Fruit fly (Drosophila melanogaster) whole organism, embryonic: ENCODE data around the gene CG10341.

ENCODE experiments used
- B-H1 ChIP-seq: fragments of 200-800 bp; sonication (Bioruptor generic); IDR thresholded peaks from 3 replicates; pipeline ENCODE4 v1.3.6; 2022; ENCODE audit warnings: missing biosample characterization, missing genetic modification characterization
- CG11696 ChIP-seq: fragments of 200-800 bp; sonication (Bioruptor generic); IDR thresholded peaks from 2 replicates; pipeline ENCODE4 v1.3.6; 2022; ENCODE audit warnings: missing biosample characterization, missing genetic modification characterization
- CG12104 ChIP-seq: fragments of 200-800 bp; sonication (Bioruptor generic); optimal IDR thresholded peaks from 3 replicates; lab custom pipeline; 2016; ENCODE audit warnings: missing biosample characterization, missing genetic modification characterization
- CG12942 ChIP-seq: fragments of 200-800 bp; sonication (Bioruptor generic); optimal IDR thresholded peaks from 3 replicates; lab custom pipeline; 2016; ENCODE audit warnings: missing biosample characterization, missing genetic modification characterization
- CG15011 ChIP-seq: fragments of 200-800 bp; sonication (Bioruptor generic); optimal IDR thresholded peaks from 3 replicates; lab custom pipeline; 2018; ENCODE audit warnings: missing biosample characterization, mild to moderate bottlenecking, missing genetic modification characterization
- CG1529 ChIP-seq: fragments of 200-800 bp; sonication (Bioruptor generic); optimal IDR thresholded peaks from 3 replicates; lab custom pipeline; 2018; ENCODE audit warnings: missing biosample characterization, missing genetic modification characterization
- CG15696 ChIP-seq: fragments of 200-800 bp; sonication (Bioruptor generic); optimal IDR thresholded peaks from 2 replicates; lab custom pipeline; 2019; ENCODE audit warnings: missing biosample characterization, mild to moderate bottlenecking, missing genetic modification characterization, moderate library complexity
- CG1602 ChIP-seq: fragments of 200-800 bp; sonication (Bioruptor generic); optimal IDR thresholded peaks from 3 replicates; lab custom pipeline; 2016; ENCODE audit warnings: missing biosample characterization, missing genetic modification characterization
- CG17568 ChIP-seq: fragments of 200-800 bp; sonication (Bioruptor generic); optimal IDR thresholded peaks from 2 replicates; lab custom pipeline; 2018; ENCODE audit warnings: missing biosample characterization, mild to moderate bottlenecking, missing genetic modification characterization, moderate library complexity
- CG18011 ChIP-seq: fragments of 200-800 bp; sonication (Bioruptor generic); optimal IDR thresholded peaks from 2 replicates; lab custom pipeline; 2017; ENCODE audit warnings: missing biosample characterization, missing genetic modification characterization, mild to moderate bottlenecking, moderate library complexity, missing genotype
- CG30403 ChIP-seq: fragments of 200-800 bp; sonication (Bioruptor generic); optimal IDR thresholded peaks from 3 replicates; lab custom pipeline; 2016; ENCODE audit warnings: missing biosample characterization, missing genetic modification characterization
- CG31441 ChIP-seq: fragments of 200-800 bp; sonication (Bioruptor generic); IDR thresholded peaks from 2 replicates; pipeline ENCODE4 v1.3.6; 2022; ENCODE audit warnings: missing biosample characterization, missing genetic modification characterization
- CG8281 ChIP-seq: fragments of 200-800 bp; sonication (Bioruptor generic); optimal IDR thresholded peaks from 2 replicates; lab custom pipeline; 2018; ENCODE audit warnings: missing biosample characterization, mild to moderate bottlenecking, missing genetic modification characterization, moderate library complexity
- CG8290 ChIP-seq, 3 experiments: fragments of 200-800 bp; sonication (Bioruptor generic); optimal IDR thresholded peaks; 2 replicates each; lab custom pipeline; 2016 to 2019; ENCODE audit warnings: missing biosample characterization in 3 of 3, missing genetic modification characterization in 3 of 3, mild to moderate bottlenecking in 2 of 3, moderate library complexity in 1 of 3
- CG9215 ChIP-seq: fragments of 200-800 bp; sonication (Bioruptor generic); IDR thresholded peaks from 2 replicates; pipeline ENCODE4 v1.3.6; 2022; ENCODE audit warnings: missing biosample characterization, missing genetic modification characterization
- Camta ChIP-seq: fragments of 200-800 bp; sonication (Bioruptor generic); optimal IDR thresholded peaks from 2 replicates; lab custom pipeline; 2016; ENCODE audit warnings: missing biosample characterization, missing genetic modification characterization
- Dfd ChIP-seq, 2 experiments: fragments of >200 bp; optimal IDR thresholded peaks; 2 replicates each; lab custom pipeline; 2017; ENCODE audit warnings: missing biosample characterization in 2 of 2, missing genetic modification characterization in 2 of 2
- Dp ChIP-seq: fragments of 200-800 bp; sonication (Bioruptor generic); optimal IDR thresholded peaks from 2 replicates; lab custom pipeline; 2018; ENCODE audit warnings: missing biosample characterization, mild to moderate bottlenecking, missing genetic modification characterization, moderate library complexity
- HLH3B ChIP-seq: fragments of 200-800 bp; sonication (Bioruptor generic); IDR thresholded peaks from 2 replicates; pipeline ENCODE4 v1.3.6; 2022; ENCODE audit warnings: missing biosample characterization, missing genetic modification characterization
- Hand ChIP-seq: fragments of 200-800 bp; sonication (Bioruptor generic); optimal IDR thresholded peaks from 2 replicates; lab custom pipeline; 2017; ENCODE audit warnings: mild to moderate bottlenecking, missing biosample characterization, missing genetic modification reagents, missing genetic modification characterization
- Lim3 ChIP-seq: fragments of 200-800 bp; sonication (Bioruptor generic); IDR thresholded peaks from 2 replicates; pipeline ENCODE4 v1.3.6; 2022; ENCODE audit warnings: missing biosample characterization, missing genetic modification characterization
- MESR4 ChIP-seq: fragments of 200-800 bp; sonication (Bioruptor generic); optimal IDR thresholded peaks from 2 replicates; lab custom pipeline; 2018; ENCODE audit warnings: missing biosample characterization, mild to moderate bottlenecking, missing genetic modification characterization, moderate library complexity
- Max ChIP-seq: fragments of 200-800 bp; sonication (Bioruptor generic); optimal IDR thresholded peaks from 2 replicates; lab custom pipeline; 2016; ENCODE audit warnings: missing biosample characterization, mild to moderate bottlenecking, missing genetic modification characterization
- Nf-YC ChIP-seq: fragments of 200-800 bp; optimal IDR thresholded peaks from 3 replicates; lab custom pipeline; 2019; ENCODE audit warnings: missing biosample characterization, mild to moderate bottlenecking, missing genetic modification characterization, moderate library complexity
- PHDP ChIP-seq: fragments of 200-800 bp; sonication (Bioruptor generic); optimal IDR thresholded peaks from 3 replicates; lab custom pipeline; 2018; ENCODE audit warnings: missing biosample characterization, mild to moderate bottlenecking, missing genetic modification characterization, moderate library complexity
- Rfx ChIP-seq: fragments of 200-800 bp; sonication (Bioruptor generic); IDR thresholded peaks from 2 replicates; pipeline ENCODE4 v1.3.6; 2022; ENCODE audit warnings: missing biosample characterization, missing genetic modification characterization
- Spps ChIP-seq: fragments of 200-800 bp; sonication (Bioruptor generic); optimal IDR thresholded peaks from 2 replicates; lab custom pipeline; 2018; ENCODE audit warnings: missing biosample characterization, mild to moderate bottlenecking, missing genetic modification characterization
- Trl ChIP-seq, 3 experiments: fragments of >200 bp in 2 of 3; fragments of 200-800 bp in 1 of 3; sonication (Bioruptor generic) in 1 of 3; optimal IDR thresholded peaks; 2 replicates in 1 of 3; 3 replicates in 2 of 3; lab custom pipeline; 2016 to 2017; ENCODE audit warnings: missing biosample characterization in 1 of 3, missing genetic modification characterization in 1 of 3
- ase ChIP-seq: fragments of 200-800 bp; sonication (Bioruptor generic); IDR thresholded peaks from 3 replicates; pipeline ENCODE4 v1.3.6; 2022; ENCODE audit warnings: missing biosample characterization, missing genetic modification characterization
- caup ChIP-seq: fragments of 200-800 bp; sonication (Bioruptor generic); optimal IDR thresholded peaks from 3 replicates; lab custom pipeline; 2017; ENCODE audit warnings: missing biosample characterization, mild to moderate bottlenecking, missing genetic modification characterization, moderate library complexity; ENCODE audit not compliant: severe bottlenecking
- dimm ChIP-seq: fragments of 200-800 bp; sonication (Bioruptor generic); IDR thresholded peaks from 2 replicates; pipeline ENCODE4 v1.3.6; 2022; ENCODE audit warnings: missing biosample characterization, missing genetic modification characterization
- gce ChIP-seq: fragments of 200-800 bp; sonication (Bioruptor generic); IDR thresholded peaks from 3 replicates; pipeline ENCODE4 v1.3.6; 2022; ENCODE audit warnings: missing biosample characterization, missing genetic modification characterization
- gcm2 ChIP-seq: fragments of 200-800 bp; sonication (Bioruptor generic); optimal IDR thresholded peaks from 2 replicates; lab custom pipeline; 2016; ENCODE audit warnings: missing biosample characterization, missing genetic modification characterization
- gro ChIP-seq: fragments of 200-800 bp; sonication (Bioruptor generic); optimal IDR thresholded peaks from 2 replicates; lab custom pipeline; 2016; ENCODE audit warnings: missing biosample characterization, missing genetic modification characterization
- gsb-n ChIP-seq: fragments of 200-800 bp; sonication (Bioruptor generic); optimal IDR thresholded peaks from 3 replicates; lab custom pipeline; 2018; ENCODE audit warnings: missing biosample characterization, mild to moderate bottlenecking, missing genetic modification characterization
- her ChIP-seq: fragments of 200-800 bp; sonication (Bioruptor generic); optimal IDR thresholded peaks from 2 replicates; lab custom pipeline; 2016; ENCODE audit warnings: missing biosample characterization, missing genetic modification characterization
- lov ChIP-seq, 2 experiments: fragments of 200-800 bp in 1 of 2; fragments of >200 bp in 1 of 2; sonication (Bioruptor generic) in 1 of 2; IDR thresholded peaks in 1 of 2; optimal IDR thresholded peaks in 1 of 2; 2 replicates in 1 of 2; 3 replicates in 1 of 2; pipeline versions ENCODE4 v1.3.6 to Lab custom; 2017 to 2022; ENCODE audit warnings: missing biosample characterization in 1 of 2, missing genetic modification characterization in 1 of 2
- mam ChIP-seq: fragments of 200-800 bp; sonication (Bioruptor generic); optimal IDR thresholded peaks from 3 replicates; lab custom pipeline; 2016; ENCODE audit warnings: missing biosample characterization, missing genetic modification characterization
- pum ChIP-seq: fragments of 200-800 bp; sonication (Bioruptor generic); optimal IDR thresholded peaks from 2 replicates; lab custom pipeline; 2016; ENCODE audit warnings: missing biosample characterization, missing genetic modification characterization
- sisA ChIP-seq: fragments of 200-800 bp; sonication (Bioruptor generic); IDR thresholded peaks from 2 replicates; pipeline ENCODE4 v1.3.6; 2022; ENCODE audit warnings: missing biosample characterization, missing genetic modification characterization
- so ChIP-seq: fragments of 200-800 bp; sonication (Bioruptor generic); IDR thresholded peaks from 3 replicates; pipeline ENCODE4 v1.3.6; 2022; ENCODE audit warnings: missing biosample characterization, missing genetic modification characterization
- sqz ChIP-seq: fragments of 200-800 bp; sonication (Bioruptor generic); optimal IDR thresholded peaks from 3 replicates; lab custom pipeline; 2018; ENCODE audit warnings: missing biosample characterization, mild to moderate bottlenecking, missing genetic modification characterization
- tap ChIP-seq: fragments of 200-800 bp; optimal IDR thresholded peaks from 3 replicates; lab custom pipeline; 2019; ENCODE audit warnings: missing biosample characterization, mild to moderate bottlenecking, missing genetic modification characterization, moderate library complexity
- tin ChIP-seq: fragments of 200-800 bp; sonication (Bioruptor generic); optimal IDR thresholded peaks from 3 replicates; lab custom pipeline; 2016; ENCODE audit warnings: missing biosample characterization, missing genetic modification characterization
- tio ChIP-seq: fragments of 200-800 bp; sonication (Bioruptor generic); optimal IDR thresholded peaks from 2 replicates; lab custom pipeline; 2017; ENCODE audit warnings: missing biosample characterization, missing genetic modification characterization, inconsistent platforms
- vnd ChIP-seq: fragments of 200-800 bp; sonication (Bioruptor generic); IDR thresholded peaks from 3 replicates; pipeline ENCODE4 v1.3.6; 2022; ENCODE audit warnings: missing biosample characterization, missing genetic modification characterization; ENCODE audit not compliant: partially characterized antibody
- zfh2 ChIP-seq: fragments of 200-800 bp; sonication (Bioruptor generic); optimal IDR thresholded peaks from 2 replicates; lab custom pipeline; 2016; ENCODE audit warnings: missing biosample characterization, missing genetic modification characterization

Gene CG10341

DNA sequence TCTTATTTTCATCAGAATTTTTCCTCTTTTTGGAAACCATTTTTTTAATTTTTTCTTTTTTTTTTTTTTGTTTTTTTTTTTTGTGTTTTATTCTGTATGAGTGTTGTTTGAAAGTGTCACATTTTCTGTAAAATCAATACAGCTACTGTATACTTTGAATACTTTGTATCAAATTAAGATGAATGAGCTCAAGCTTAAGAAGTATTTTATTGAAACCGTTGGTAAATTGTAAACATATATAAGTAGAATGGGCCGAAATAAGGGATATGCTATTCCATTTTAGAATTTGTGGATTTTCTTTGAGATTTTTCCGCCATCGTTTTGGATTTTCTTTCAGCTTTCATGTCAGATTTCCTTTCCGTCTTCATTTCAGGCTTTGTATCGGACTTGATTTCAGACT is 23.5 kb upstream of the CG10341 start, which contains the start of gene Mst36Fb:
Gene Mst36Fb (minus strand): TSS at position 101 of the 400 bp plus-strand sequence.
- no peak for TF ChIP-seq CG15011 (GFP tag; lab: Kevin White, UChicago)
- TF ChIP-seq ase (GFP tag; lab: Robert Waterston, UW) = no peak
- TF ChIP-seq tin (GFP tag; lab: Kevin White, UChicago) = no peak
- no peak for TF ChIP-seq caup
- no peak for TF ChIP-seq Dfd (GFP tag; optimal IDR thresholded peaks at IDR 0.05; lab: Kevin White, UChicago)
- TF ChIP-seq gsb-n (tag; lab: Kevin White, UChicago) = no peak
- no peak for TF ChIP-seq CG12942 (GFP tag; lab: Kevin White, UChicago)
- TF ChIP-seq sqz (GFP tag; lab: Kevin White, UChicago) = no peak
- TF ChIP-seq CG31441 (GFP tag; lab: Robert Waterston, UW) = no peak
- no peak for TF ChIP-seq mam (GFP tag; lab: Kevin White, UChicago)
- no peak for TF ChIP-seq CG11696 (GFP tag; lab: Robert Waterston, UW)
- TF ChIP-seq zfh2 (GFP tag; lab: Kevin White, UChicago) = no peak
- no peak for TF ChIP-seq so
- TF ChIP-seq tap (tag; lab: Kevin White, UChicago) = no peak
- no peak for TF ChIP-seq CG8281 (tag; lab: Kevin White, UChicago)
- TF ChIP-seq Camta (GFP tag; lab: Kevin White, UChicago) = no peak
- no peak for TF ChIP-seq Lim3
- TF ChIP-seq CG30403 (GFP tag; lab: Kevin White, UChicago) = no peak

DNA sequence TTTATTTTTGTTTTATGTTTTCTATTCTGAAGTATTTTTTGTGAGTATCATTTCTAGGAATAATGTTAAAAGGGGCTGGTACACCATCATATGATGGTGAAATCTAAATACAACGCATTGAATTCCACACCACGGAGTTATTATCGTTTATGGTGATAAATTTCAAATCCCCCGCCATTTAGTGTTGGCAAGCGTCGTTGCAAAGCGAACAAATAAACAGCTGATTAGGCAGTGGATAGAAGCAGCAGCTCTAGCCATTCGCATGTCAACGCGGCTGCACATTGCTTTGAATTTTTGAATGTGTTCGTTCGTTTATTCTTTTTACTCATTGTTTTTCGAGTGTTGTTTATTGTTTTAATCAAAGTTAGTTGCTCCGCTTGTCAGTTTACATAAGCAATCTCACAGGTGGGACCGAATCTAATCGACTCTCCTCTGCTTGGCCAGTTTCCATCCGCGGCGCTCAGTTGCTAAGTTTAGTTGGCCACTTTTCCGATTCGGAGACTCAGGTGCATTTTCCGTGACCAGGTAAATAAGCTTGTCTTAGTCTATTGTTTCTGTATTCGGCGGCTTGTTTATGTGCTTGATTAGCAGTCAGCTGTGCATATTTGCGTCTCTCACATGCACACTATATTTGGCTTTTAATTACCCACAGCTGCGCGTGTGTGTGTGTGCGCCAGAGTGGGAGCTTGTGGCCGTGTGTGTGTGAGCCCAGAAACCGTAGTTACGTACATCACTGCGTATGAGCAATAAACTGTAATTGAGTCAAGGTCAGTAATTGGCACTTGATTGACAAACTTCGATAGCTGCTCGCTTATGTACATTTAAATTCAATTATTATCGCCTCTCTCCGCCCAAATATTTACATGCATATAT is 21.3 kb upstream of the CG10341 start, which contains the start of the genes Mst36Fa and CG31751:
Gene Mst36Fa (minus strand): TSS at position 51 of the 873 bp plus-strand sequence.
Gene CG31751 (plus strand): TSS at position 274 of the 873 bp plus-strand sequence.
- peak; percentile 97 for TF ChIP-seq Dp
- peak; percentile 57 for TF ChIP-seq Max (GFP tag; lab: Kevin White, UChicago)
- peak; percentile 61 for TF ChIP-seq Hand (GFP tag; lab: Kevin White, UChicago)
- peak; percentile 44; the same call in 1 of the 3 replicates for TF ChIP-seq gce
- peak; percentile 81 for TF ChIP-seq Rfx (GFP tag; lab: Robert Waterston, UW)
- TF ChIP-seq CG1602 (GFP tag; lab: Kevin White, UChicago) = peak; percentile 29
- TF ChIP-seq Nf-YC = no peak
- peak; percentile 77 for TF ChIP-seq PHDP
- TF ChIP-seq Trl (optimal IDR thresholded peaks at IDR 0.05; lab: Kevin White, UChicago) = no peak
- peak; percentile 85 for TF ChIP-seq Trl (GFP tag; optimal IDR thresholded peaks at IDR 0.05; lab: Kevin White, UChicago)
- TF ChIP-seq vnd (GFP tag; lab: Robert Waterston, UW) = no peak
- peak; percentile 47 for TF ChIP-seq gcm2 (GFP tag; lab: Kevin White, UChicago)
- TF ChIP-seq CG1529 (GFP tag; lab: Kevin White, UChicago) = peak; percentile 82
- peak; percentile 57 for TF ChIP-seq gro (GFP tag; lab: Kevin White, UChicago)
- TF ChIP-seq HLH3B = peak; percentile 71; the same call in 1 of the 2 replicates
- TF ChIP-seq CG9215 (GFP tag; lab: Robert Waterston, UW) = peak; percentile 20; the same call in 1 of the 2 replicates
- no peak; the same call in 1 of the 2 replicates for TF ChIP-seq sisA (GFP tag; lab: Robert Waterston, UW)
- TF ChIP-seq dimm (GFP tag; lab: Robert Waterston, UW) = no peak
- peak; percentile 45 for TF ChIP-seq CG8290 (GFP tag; optimal IDR thresholded peaks at IDR 0.05; lab: Kevin White, UChicago)
- TF ChIP-seq CG8290 (tag; optimal IDR thresholded peaks at IDR 0.05; lab: Kevin White, UChicago) = peak in 1 of 2 experiments; percentile 97
- TF ChIP-seq MESR4 (GFP tag; lab: Kevin White, UChicago) = peak; percentile 37
- peak; percentile 84 for TF ChIP-seq CG17568
- peak; percentile 54 for TF ChIP-seq pum (GFP tag; lab: Kevin White, UChicago)
- TF ChIP-seq B-H1 (GFP tag; lab: Robert Waterston, UW) = peak; percentile 52; the same call in 1 of the 3 replicates
- TF ChIP-seq CG12104 (GFP tag; lab: Kevin White, UChicago) = peak; percentile 73
- TF ChIP-seq CG18011 (GFP tag; lab: Kevin White, UChicago) = peak; percentile 41
- TF ChIP-seq tio (GFP tag; lab: Kevin White, UChicago) = peak; percentile 17
- no peak for TF ChIP-seq lov (optimal IDR thresholded peaks at IDR 0.05; lab: Kevin White, UChicago)
- 0 out of 3 replicates have a peak, but pooled peaks have one; percentile 50 for TF ChIP-seq lov (GFP tag; IDR thresholded peaks at IDR 0.05; lab: Robert Waterston, UW)
- peak; percentile 80 for TF ChIP-seq her (GFP tag; lab: Kevin White, UChicago)
- TF ChIP-seq Spps (tag; lab: Kevin White, UChicago) = no peak
- peak; percentile 7 for TF ChIP-seq CG15696 (tag; lab: Kevin White, UChicago)
